Worm (Caenorhabditis elegans): Measurements from ENCODE around the gene Y57G11C.1147.

DNA sequence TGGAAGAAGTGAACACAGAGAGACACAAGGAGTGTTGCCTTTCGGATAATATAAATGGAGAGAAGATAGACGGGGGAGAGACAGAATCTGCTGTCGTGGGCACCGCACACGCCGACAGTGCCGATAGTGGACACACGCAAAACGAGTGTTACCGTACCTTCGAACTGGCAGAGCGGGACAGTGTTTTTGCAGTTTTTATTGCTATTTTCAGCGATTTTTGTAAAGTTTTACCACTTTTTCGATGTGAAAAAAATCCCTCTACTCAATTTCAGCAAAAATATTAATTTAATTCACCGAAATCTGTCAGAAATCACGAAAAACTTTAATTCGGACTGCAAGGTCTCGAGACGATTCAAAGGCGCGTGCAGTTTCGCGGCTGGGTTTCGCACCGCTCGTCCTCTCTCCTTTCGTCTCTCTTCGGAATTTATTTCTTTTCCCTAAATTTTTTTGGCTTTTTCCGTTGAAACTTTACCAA lies 27.6 kb upstream of the Y57G11C.1147 start, which contains the start of gene sec-61.A:
- TF ChIP-seq pha-4 (tag; optimal IDR thresholded peaks at IDR 0.05), result no peak
- no peak for TF ChIP-seq ama-1 (optimal IDR thresholded peaks at IDR 0.05)
